Worm (Caenorhabditis elegans) whole organism, mixed stage, embryonic: Measurements from ENCODE around the gene pas-2.
A peak's percentile ranks its signal among the peaks of the same experiment; 100 is the strongest.

Source experiments
- M03D4.4 ChIP-seq: sonication (generic microtip); optimal IDR thresholded peaks from 2 replicates; lab custom pipeline; 2017; ENCODE audit warnings: mild to moderate bottlenecking, missing genetic modification characterization, missing compliant biosample characterization
- bed-3 ChIP-seq: fragments of 200-800 bp; sonication (Bioruptor generic); optimal IDR thresholded peaks from 3 replicates; lab custom pipeline; 2018; ENCODE audit warnings: mild to moderate bottlenecking, missing genetic modification characterization, moderate library complexity, missing compliant biosample characterization
- blmp-1 ChIP-seq: fragments of 150-350 bp; optimal IDR thresholded peaks from 2 replicates; lab custom pipeline; 2014; ENCODE audit warnings: missing biosample characterization, missing genetic modification characterization
- ceh-43 ChIP-seq: fragments of 200-800 bp; sonication (Bioruptor generic); optimal IDR thresholded peaks from 2 replicates; lab custom pipeline; 2018; ENCODE audit warnings: mild to moderate bottlenecking, missing genetic modification characterization, moderate library complexity, missing compliant biosample characterization
- ceh-83 ChIP-seq: fragments of 200-800 bp; sonication (Bioruptor generic); optimal IDR thresholded peaks from 2 replicates; lab custom pipeline; 2018; ENCODE audit warnings: mild to moderate bottlenecking, missing genetic modification characterization, missing compliant biosample characterization
- ces-1 ChIP-seq: fragments of 150-350 bp; optimal IDR thresholded peaks from 2 replicates; lab custom pipeline; 2014; ENCODE audit warnings: missing biosample characterization, missing genetic modification reagents, missing genetic modification characterization
- cnd-1 ChIP-seq: fragments of 200-800 bp; sonication (Bioruptor generic); optimal IDR thresholded peaks from 2 replicates; lab custom pipeline; 2018; ENCODE audit warnings: mild to moderate bottlenecking, missing genetic modification characterization, missing compliant biosample characterization
- drap-1 ChIP-seq: fragments of 200-800 bp; sonication (Bioruptor generic); optimal IDR thresholded peaks from 3 replicates; lab custom pipeline; 2018; ENCODE audit warnings: mild to moderate bottlenecking, missing genetic modification characterization, missing compliant biosample characterization
- elt-3 ChIP-seq: fragments of 150-350 bp; optimal IDR thresholded peaks from 2 replicates; lab custom pipeline; 2014; ENCODE audit warnings: missing biosample characterization, missing genetic modification characterization
- flh-1 ChIP-seq: fragments of 200-800 bp; sonication (Bioruptor generic); optimal IDR thresholded peaks from 2 replicates; lab custom pipeline; 2018; ENCODE audit warnings: mild to moderate bottlenecking, missing genetic modification characterization, moderate library complexity, missing compliant biosample characterization
- hlh-1 ChIP-seq: fragments of 150-350 bp; optimal IDR thresholded peaks from 2 replicates; lab custom pipeline; 2014; ENCODE audit warnings: missing biosample characterization, missing genetic modification reagents, missing genetic modification characterization
- lin-13 ChIP-seq: fragments of 150-350 bp; optimal IDR thresholded peaks from 2 replicates; lab custom pipeline; 2014; ENCODE audit warnings: missing biosample characterization, missing genetic modification characterization
- lin-32 ChIP-seq: fragments of 200-800 bp; sonication (Bioruptor generic); optimal IDR thresholded peaks from 2 replicates; lab custom pipeline; 2018; ENCODE audit warnings: mild to moderate bottlenecking, missing genetic modification characterization, missing compliant biosample characterization
- mab-5 ChIP-seq: fragments of 150-350 bp; optimal IDR thresholded peaks from 2 replicates; lab custom pipeline; 2014; ENCODE audit warnings: missing biosample characterization, missing genetic modification characterization
- mep-1 ChIP-seq: fragments of 150-350 bp; optimal IDR thresholded peaks from 2 replicates; lab custom pipeline; 2017; ENCODE audit warnings: missing biosample characterization, missing genetic modification reagents, missing genetic modification characterization, inconsistent platforms
- mls-2 ChIP-seq: sonication (generic microtip); optimal IDR thresholded peaks from 2 replicates; lab custom pipeline; 2016; ENCODE audit warnings: mild to moderate bottlenecking, missing genetic modification characterization, moderate library complexity, missing compliant biosample characterization
- nhr-12 ChIP-seq: fragments of 150-350 bp; optimal IDR thresholded peaks from 2 replicates; lab custom pipeline; 2014; ENCODE audit warnings: missing biosample characterization, missing genetic modification characterization
- nhr-2 ChIP-seq: fragments of 150-350 bp; optimal IDR thresholded peaks from 2 replicates; lab custom pipeline; 2014; ENCODE audit warnings: missing biosample characterization, missing genetic modification characterization
- nhr-237 ChIP-seq: fragments of 150-350 bp; optimal IDR thresholded peaks from 2 replicates; lab custom pipeline; 2014; ENCODE audit warnings: missing biosample characterization, missing genetic modification characterization
- nhr-76 ChIP-seq: sonication (generic microtip); optimal IDR thresholded peaks from 2 replicates; lab custom pipeline; 2017; ENCODE audit warnings: missing biosample characterization, missing genetic modification characterization
- pha-4 ChIP-seq: fragments of 150-350 bp; optimal IDR thresholded peaks from 2 replicates; lab custom pipeline; 2018; ENCODE audit warnings: missing biosample characterization, missing genetic modification reagents, missing genetic modification characterization
- sem-2 ChIP-seq: fragments of 200-800 bp; sonication (Bioruptor generic); optimal IDR thresholded peaks from 2 replicates; lab custom pipeline; 2018; ENCODE audit warnings: mild to moderate bottlenecking, missing genetic modification characterization, missing compliant biosample characterization
- snpc-4 ChIP-seq: fragments of 150-350 bp; optimal IDR thresholded peaks from 2 replicates; lab custom pipeline; 2014; ENCODE audit warnings: missing biosample characterization, missing genetic modification characterization
- sptf-1 ChIP-seq: sonication (generic microtip); optimal IDR thresholded peaks from 2 replicates; lab custom pipeline; 2017; ENCODE audit warnings: mild to moderate bottlenecking, missing genetic modification characterization, moderate library complexity, missing compliant biosample characterization
- unc-120 ChIP-seq: sonication (generic microtip); optimal IDR thresholded peaks from 2 replicates; lab custom pipeline; 2017; ENCODE audit warnings: missing genetic modification characterization, missing compliant biosample characterization; ENCODE audit not compliant: poor library complexity, severe bottlenecking
- unc-39 ChIP-seq: fragments of 150-350 bp; optimal IDR thresholded peaks from 2 replicates; lab custom pipeline; 2014; ENCODE audit warnings: missing biosample characterization, missing genetic modification characterization
- unc-62 ChIP-seq: fragments of 150-350 bp; optimal IDR thresholded peaks from 2 replicates; lab custom pipeline; 2014; ENCODE audit warnings: missing biosample characterization, missing genetic modification reagents, missing genetic modification characterization
- zip-8 ChIP-seq: fragments of 150-350 bp; optimal IDR thresholded peaks from 2 replicates; lab custom pipeline; 2014; ENCODE audit warnings: missing biosample characterization, missing genetic modification characterization

pas-2 gene

ce11 chrV:10770026-10770425 lies at the start of gene pas-2, which contains the start of gene D1054.1:
TSS of gene pas-2 (plus strand) at chrV:10770368.
TSS of gene D1054.1 (minus strand) at chrV:10770217.
- TF ChIP-seq zip-8 (tag; lab: Kevin White, UChicago) = no peak
- TF ChIP-seq sptf-1 (tag; lab: Kevin White, UChicago) = no peak
- no peak for TF ChIP-seq lin-13 (tag; lab: Kevin White, UChicago)
- TF ChIP-seq mls-2 (tag; lab: Kevin White, UChicago) = no peak
- TF ChIP-seq mep-1 (tag; lab: Kevin White, UChicago) = peak; percentile 15
- TF ChIP-seq nhr-237 (tag; lab: Kevin White, UChicago) = no peak
- peak; percentile 85 for TF ChIP-seq ces-1
- no peak for TF ChIP-seq mab-5 (tag; lab: Kevin White, UChicago)
- no peak for TF ChIP-seq elt-3 (tag; lab: Kevin White, UChicago)
- TF ChIP-seq unc-62 = no peak
- TF ChIP-seq hlh-1 (tag; lab: Kevin White, UChicago) = no peak
- TF ChIP-seq flh-1 = no peak
- TF ChIP-seq unc-120 (tag; lab: Kevin White, UChicago) = no peak
- TF ChIP-seq, all 35 proteins: peak for 2

ce11 chrV:10720876-10721275 lies 49.3 kb upstream of the pas-2 start:
- no peak for TF ChIP-seq mls-2 (tag; lab: Kevin White, UChicago)
- TF ChIP-seq nhr-237 (tag; lab: Kevin White, UChicago) = no peak
- no peak for TF ChIP-seq unc-120 (tag; lab: Kevin White, UChicago)
- TF ChIP-seq lin-32 (GFP tag; lab: Kevin White, UChicago) = no peak
- no peak for TF ChIP-seq pha-4 (tag; lab: Kevin White, UChicago)
- no peak for TF ChIP-seq blmp-1 (tag; lab: Kevin White, UChicago)
- TF ChIP-seq hlh-1 (tag; lab: Kevin White, UChicago) = no peak
- no peak for TF ChIP-seq sem-2 (GFP tag; lab: Kevin White, UChicago)
- no peak for TF ChIP-seq ces-1
- no peak for TF ChIP-seq nhr-12

ce11 chrV:10721304-10721703 lies 48.9 kb upstream of the pas-2 start:
- TF ChIP-seq sem-2 (GFP tag; lab: Kevin White, UChicago) = no peak
- no peak for TF ChIP-seq ceh-83 (GFP tag; lab: Kevin White, UChicago)
- TF ChIP-seq ces-1 = peak; percentile 100
- no peak for TF ChIP-seq drap-1 (GFP tag; lab: Kevin White, UChicago)
- no peak for TF ChIP-seq hlh-1 (tag; lab: Kevin White, UChicago)
- TF ChIP-seq nhr-237 (tag; lab: Kevin White, UChicago) = no peak

ce11 chrV:10721912-10722426 lies 48.2 kb upstream of the pas-2 start:
- TF ChIP-seq hlh-1 (tag; lab: Kevin White, UChicago) = peak; percentile 66
- no peak for TF ChIP-seq unc-120 (tag; lab: Kevin White, UChicago)
- peak; percentile 8 for TF ChIP-seq unc-62
- TF ChIP-seq elt-3 (tag; lab: Kevin White, UChicago) = no peak
- TF ChIP-seq mep-1 (tag; lab: Kevin White, UChicago) = peak; percentile 2
- TF ChIP-seq blmp-1 (tag; lab: Kevin White, UChicago) = peak; percentile 84
- TF ChIP-seq sem-2 (GFP tag; lab: Kevin White, UChicago) = no peak
- no peak for TF ChIP-seq cnd-1 (tag; lab: Kevin White, UChicago)
- TF ChIP-seq M03D4.4 (tag; lab: Kevin White, UChicago) = no peak
- TF ChIP-seq bed-3 (GFP tag; lab: Kevin White, UChicago) = no peak
- no peak for TF ChIP-seq drap-1 (GFP tag; lab: Kevin White, UChicago)
- no peak for TF ChIP-seq flh-1

- TF ChIP-seq nhr-2 (tag; lab: Kevin White, UChicago) = no peak
- no peak for TF ChIP-seq cnd-1 (tag; lab: Kevin White, UChicago)
- no peak for TF ChIP-seq sem-2 (GFP tag; lab: Kevin White, UChicago)
- TF ChIP-seq unc-120 (tag; lab: Kevin White, UChicago) = no peak
- TF ChIP-seq unc-39 (tag; lab: Kevin White, UChicago) = no peak
- no peak for TF ChIP-seq nhr-76 (tag; lab: Kevin White, UChicago)
- TF ChIP-seq ceh-43 (GFP tag; lab: Kevin White, UChicago) = no peak
- TF ChIP-seq elt-3 (tag; lab: Kevin White, UChicago) = no peak
- no peak for TF ChIP-seq sptf-1 (tag; lab: Kevin White, UChicago)
- TF ChIP-seq mls-2 (tag; lab: Kevin White, UChicago) = no peak
- TF ChIP-seq bed-3 (GFP tag; lab: Kevin White, UChicago) = no peak
- TF ChIP-seq unc-62 = no peak
- TF ChIP-seq snpc-4 (tag; lab: Kevin White, UChicago) = no peak
- TF ChIP-seq drap-1 (GFP tag; lab: Kevin White, UChicago) = no peak
Measured at ce11 chrV:10722595-10722994, 47.6 kb upstream of the pas-2 start.
